Worm (Caenorhabditis elegans) whole organism, L1 larva: ENCODE results near the gene Y38H6C.13.

Experiments used
- C34B4.2 ChIP-seq: sonication (generic microtip); optimal IDR thresholded peaks from 2 replicates; lab custom pipeline; 2017; ENCODE audit warnings: mild to moderate bottlenecking, missing genetic modification characterization, missing compliant biosample characterization
- egl-27 ChIP-seq, 2 experiments: fragments of 150-350 bp in 1 of 2; sonication (generic microtip); optimal IDR thresholded peaks; 3 replicates each; lab custom pipeline; 2017 to 2018; ENCODE audit warnings: missing biosample characterization in 2 of 2, missing genetic modification characterization in 2 of 2, missing genetic modification reagents in 2 of 2
- nhr-47 ChIP-seq: sonication (generic microtip); optimal IDR thresholded peaks from 2 replicates; lab custom pipeline; 2016; ENCODE audit warnings: mild to moderate bottlenecking, missing genetic modification characterization, moderate library complexity, missing compliant biosample characterization
- unc-62 ChIP-seq: fragments of 150-350 bp; optimal IDR thresholded peaks from 2 replicates; lab custom pipeline; 2014; ENCODE audit warnings: missing biosample characterization, missing genetic modification reagents, missing genetic modification characterization

- TF ChIP-seq C34B4.2, result no peak
- no peak for TF ChIP-seq egl-27 (tag; optimal IDR thresholded peaks at IDR 0.05; lab: Kevin White, UChicago)
- no peak for TF ChIP-seq unc-62 (GFP tag; lab: Kevin White, UChicago)
- TF ChIP-seq nhr-47 (tag; lab: Kevin White, UChicago), result peak; percentile 5
Measured at ce11 chrV:20486549-20486948, 41.0 kb upstream of the Y38H6C.13 start.
